Fruit fly (Drosophila melanogaster) whole organism: Measurements from ENCODE around the gene CG7275.

Experiments
- CG8478 ChIP-seq: fragments of >200 bp; optimal IDR thresholded peaks from 2 replicates; lab custom pipeline; 2018; ENCODE audit warnings: inconsistent platforms
- Dll ChIP-seq: fragments of >200 bp; optimal IDR thresholded peaks from 2 replicates; lab custom pipeline; 2017
- EcR ChIP-seq, 2 experiments: fragments of >200 bp; optimal IDR thresholded peaks; 2 replicates each; lab custom pipeline; 2017; ENCODE audit warnings: missing biosample characterization in 2 of 2, missing genetic modification characterization in 2 of 2, missing genetic modification reagents in 2 of 2
- pan ChIP-seq: fragments of >200 bp; optimal IDR thresholded peaks from 2 replicates; lab custom pipeline; 2017
- psq ChIP-seq: fragments of >200 bp; optimal IDR thresholded peaks from 2 replicates; lab custom pipeline; 2017
- usp ChIP-seq: fragments of >200 bp; optimal IDR thresholded peaks from 2 replicates; lab custom pipeline; 2017; ENCODE audit warnings: missing biosample characterization, missing genetic modification characterization, mixed read lengths

CG7275 gene

dm6 chr3L:15504687-15505086 lies 5.9 kb downstream of the CG7275 start, which contains the start of gene CG7857:
CG7857 (minus strand) TSS chr3L:15504894.
- TF ChIP-seq Dll (lab: Kevin White, UChicago): no peak
- no peak for TF ChIP-seq pan (lab: Kevin White, UChicago)
- no peak for TF ChIP-seq EcR (GFP tag; optimal IDR thresholded peaks at IDR 0.05; lab: Kevin White, UChicago)
- no peak for TF ChIP-seq psq (lab: Kevin White, UChicago)
- no peak for TF ChIP-seq CG8478 (lab: Kevin White, UChicago)
- no peak for TF ChIP-seq usp

dm6 chr3L:15506174-15506926 lies 7.6 kb downstream of the CG7275 start:
- TF ChIP-seq CG8478 (lab: Kevin White, UChicago): no peak
- no peak for TF ChIP-seq usp
- no peak for TF ChIP-seq EcR (GFP tag; optimal IDR thresholded peaks at IDR 0.05; lab: Kevin White, UChicago)
- TF ChIP-seq pan (lab: Kevin White, UChicago): no peak
- TF ChIP-seq Dll (lab: Kevin White, UChicago): no peak
- no peak for TF ChIP-seq psq (lab: Kevin White, UChicago)

dm6 chr3L:15507148-15507896 lies 8.6 kb downstream of the CG7275 start:
- TF ChIP-seq pan (lab: Kevin White, UChicago) (no peak), EcR (GFP tag; optimal IDR thresholded peaks at IDR 0.05; lab: Kevin White, UChicago) (peak in 1 of 2 experiments; percentile 3)

dm6 chr3L:15508233-15508632 lies 9.5 kb downstream of the CG7275 start, which contains the start of gene CG7841:
CG7841 (minus strand) TSS chr3L:15508252.
- TF ChIP-seq EcR (GFP tag; optimal IDR thresholded peaks at IDR 0.05; lab: Kevin White, UChicago): peak in 1 of 2 experiments; percentile 54
- no peak for TF ChIP-seq Dll (lab: Kevin White, UChicago)

dm6 chr3L:15508750-15509149 lies 10.0 kb downstream of the CG7275 start, which contains the start of gene Z600:
Z600 (plus strand) TSS chr3L:15509061.
- TF ChIP-seq Dll (lab: Kevin White, UChicago): no peak
- no peak for TF ChIP-seq usp
- no peak for TF ChIP-seq pan (lab: Kevin White, UChicago)
- no peak for TF ChIP-seq EcR (GFP tag; optimal IDR thresholded peaks at IDR 0.05; lab: Kevin White, UChicago)
- TF ChIP-seq CG8478 (lab: Kevin White, UChicago): no peak
- no peak for TF ChIP-seq psq (lab: Kevin White, UChicago)

- TF ChIP-seq EcR (GFP tag; optimal IDR thresholded peaks at IDR 0.05; lab: Kevin White, UChicago): no peak
- TF ChIP-seq Dll (lab: Kevin White, UChicago): no peak
- no peak for TF ChIP-seq usp
- no peak for TF ChIP-seq CG8478 (lab: Kevin White, UChicago)
- TF ChIP-seq psq (lab: Kevin White, UChicago): no peak
- TF ChIP-seq pan (lab: Kevin White, UChicago): no peak
Measured at dm6 chr3L:15509398-15509797, 10.6 kb downstream of the CG7275 start, which contains the start of the genes gdl and gdl-ORF39. gdl (plus strand) TSS chr3L:15509445. gdl-ORF39 (plus strand) TSS chr3L:15509445.

- no peak for TF ChIP-seq usp
- no peak for TF ChIP-seq pan (lab: Kevin White, UChicago)
- no peak for TF ChIP-seq CG8478 (lab: Kevin White, UChicago)
- TF ChIP-seq Dll (lab: Kevin White, UChicago): no peak
- TF ChIP-seq psq (lab: Kevin White, UChicago): no peak
- TF ChIP-seq EcR (GFP tag; optimal IDR thresholded peaks at IDR 0.05; lab: Kevin White, UChicago): no peak
Measured at dm6 chr3L:15510787-15511186, 12.0 kb downstream of the CG7275 start, which contains the start of gene MsrA. MsrA (plus strand) TSS chr3L:15511052.

dm6 chr3L:15511688-15512250 lies 13.0 kb downstream of the CG7275 start:
- TF ChIP-seq EcR (GFP tag; optimal IDR thresholded peaks at IDR 0.05; lab: Kevin White, UChicago) (no peak), usp (no peak), CG8478 (lab: Kevin White, UChicago) (no peak), psq (lab: Kevin White, UChicago) (no peak), pan (lab: Kevin White, UChicago) (no peak), Dll (lab: Kevin White, UChicago) (no peak)

dm6 chr3L:15513264-15513663 lies 14.5 kb downstream of the CG7275 start:
- no peak for TF ChIP-seq psq (lab: Kevin White, UChicago)
- no peak for TF ChIP-seq Dll (lab: Kevin White, UChicago)
- TF ChIP-seq pan (lab: Kevin White, UChicago): no peak
- no peak for TF ChIP-seq EcR (GFP tag; optimal IDR thresholded peaks at IDR 0.05; lab: Kevin White, UChicago)
- no peak for TF ChIP-seq CG8478 (lab: Kevin White, UChicago)
- TF ChIP-seq usp: no peak

dm6 chr3L:15513726-15514125 lies 15.0 kb downstream of the CG7275 start:
- no peak for TF ChIP-seq pan (lab: Kevin White, UChicago)
- TF ChIP-seq EcR (GFP tag; optimal IDR thresholded peaks at IDR 0.05; lab: Kevin White, UChicago): no peak
- no peak for TF ChIP-seq Dll (lab: Kevin White, UChicago)
- no peak for TF ChIP-seq usp
- TF ChIP-seq CG8478 (lab: Kevin White, UChicago): no peak
- no peak for TF ChIP-seq psq (lab: Kevin White, UChicago)

- TF ChIP-seq usp (no peak), CG8478 (lab: Kevin White, UChicago) (no peak), EcR (GFP tag; optimal IDR thresholded peaks at IDR 0.05; lab: Kevin White, UChicago) (no peak), psq (lab: Kevin White, UChicago) (no peak), pan (lab: Kevin White, UChicago) (no peak), Dll (lab: Kevin White, UChicago) (no peak)
Measured at dm6 chr3L:15514405-15514804, 15.6 kb downstream of the CG7275 start.
